Worm (Caenorhabditis elegans) whole organism, L3 larva: ENCODE results near the gene fbxc-53.

ENCODE experiments used
- R02D3.7 ChIP-seq: fragments of 150-350 bp; optimal IDR thresholded peaks from 2 replicates; lab custom pipeline; 2014; ENCODE audit warnings: missing biosample characterization, missing genetic modification characterization
- elt-3 ChIP-seq, 3 experiments: fragments of 150-350 bp in 1 of 3; sonication (generic microtip) in 2 of 3; optimal IDR thresholded peaks; 2 replicates in 2 of 3; 4 replicates in 1 of 3; lab custom pipeline; 2014 to 2017; ENCODE audit warnings: missing biosample characterization in 3 of 3, missing genetic modification characterization in 3 of 3
- nhr-28 ChIP-seq: fragments of 150-350 bp; optimal IDR thresholded peaks from 2 replicates; lab custom pipeline; 2014; ENCODE audit warnings: missing biosample characterization, missing genetic modification characterization
- nhr-43 ChIP-seq: sonication (generic microtip); optimal IDR thresholded peaks from 2 replicates; lab custom pipeline; 2016; ENCODE audit warnings: mild to moderate bottlenecking, missing genetic modification characterization, missing compliant biosample characterization; ENCODE audit not compliant: poor library complexity, severe bottlenecking

ce11 chrII:3664470-3664869 lies 46.6 kb upstream of the fbxc-53 start, which contains the start of gene F19B10.3:
- TF ChIP-seq nhr-43 (no peak), elt-3 (tag; optimal IDR thresholded peaks at IDR 0.05; lab: Kevin White, UChicago) (no peak), R02D3.7 (no peak), nhr-28 (tag; lab: Kevin White, UChicago) (no peak)
